Worm (Caenorhabditis elegans) whole organism, young adult: ENCODE results near the gene frpr-10.
A peak's percentile ranks its signal among the peaks of the same experiment; 100 is the strongest.

Source experiments
- B0035.1 ChIP-seq: sonication (generic microtip); optimal IDR thresholded peaks from 2 replicates; lab custom pipeline; 2016; ENCODE audit warnings: missing genetic modification characterization, mild to moderate bottlenecking, missing compliant biosample characterization, missing genotype, missing genetic modification reagents
- B0336.3 ChIP-seq: fragments of 200-800 bp; sonication (Bioruptor generic); IDR thresholded peaks from 2 replicates; pipeline ENCODE4 v1.3.6; 2022; ENCODE audit warnings: missing genetic modification characterization, missing compliant biosample characterization
- C17E4.6 ChIP-seq: fragments of 200-800 bp; sonication (Bioruptor generic); IDR thresholded peaks from 2 replicates; pipeline ENCODE4 v1.3.6; 2022; ENCODE audit warnings: missing genetic modification reagents, missing genetic modification characterization, missing compliant biosample characterization
- F33H1.4 ChIP-seq: fragments of 200-800 bp; sonication (Bioruptor generic); IDR thresholded peaks from 2 replicates; pipeline ENCODE4 v1.3.6; 2022; ENCODE audit warnings: missing genetic modification reagents, missing genetic modification characterization, missing compliant biosample characterization
- F37B4.10 ChIP-seq: fragments of 200-800 bp; sonication (Bioruptor generic); IDR thresholded peaks from 2 replicates; pipeline ENCODE4 v1.3.6; 2022; ENCODE audit warnings: missing genetic modification characterization, missing compliant biosample characterization
- F39B2.1 ChIP-seq: fragments of 200-800 bp; sonication (Bioruptor generic); IDR thresholded peaks from 2 replicates; pipeline ENCODE4 v1.3.6; 2022; ENCODE audit warnings: missing genetic modification reagents, missing genetic modification characterization, missing compliant biosample characterization
- F52B5.7 ChIP-seq: sonication (generic microtip); optimal IDR thresholded peaks from 2 replicates; lab custom pipeline; 2016; ENCODE audit warnings: mild to moderate bottlenecking, missing genetic modification characterization, missing compliant biosample characterization
- F55B11.4 ChIP-seq: sonication (generic microtip); optimal IDR thresholded peaks from 2 replicates; lab custom pipeline; 2016; ENCODE audit warnings: missing compliant biosample characterization, missing genetic modification characterization, borderline replicate concordance; ENCODE audit not compliant: insufficient read depth
- F57C9.4 ChIP-seq: sonication (generic microtip); optimal IDR thresholded peaks from 2 replicates; lab custom pipeline; 2017; ENCODE audit warnings: mild to moderate bottlenecking, missing genetic modification characterization, missing compliant biosample characterization
- K11D2.4 ChIP-seq: fragments of 200-800 bp; sonication (Bioruptor generic); IDR thresholded peaks from 2 replicates; pipeline ENCODE4 v1.3.6; 2022; ENCODE audit warnings: missing genetic modification reagents, missing genetic modification characterization, missing compliant biosample characterization
- T07F8.4 ChIP-seq: sonication (generic microtip); optimal IDR thresholded peaks from 2 replicates; lab custom pipeline; 2016; ENCODE audit warnings: mild to moderate bottlenecking, missing genetic modification characterization, moderate library complexity, missing compliant biosample characterization
- Y53G8AR.9 ChIP-seq: fragments of 200-800 bp; sonication (Bioruptor generic); conservative IDR thresholded peaks from 2 replicates; pipeline ENCODE4 v1.3.6; 2022; ENCODE audit warnings: missing genetic modification reagents, missing genetic modification characterization, missing compliant biosample characterization
- aptf-2 ChIP-seq: fragments of 200-800 bp; sonication (Bioruptor generic); conservative IDR thresholded peaks from 2 replicates; pipeline ENCODE4 v1.3.6; 2022; ENCODE audit warnings: missing genetic modification reagents, missing genetic modification characterization, missing compliant biosample characterization
- aptf-3 ChIP-seq: fragments of 200-800 bp; sonication (Bioruptor generic); IDR thresholded peaks from 2 replicates; pipeline ENCODE4 v1.3.6; 2022; ENCODE audit warnings: missing genetic modification characterization, missing compliant biosample characterization
- athp-1 ChIP-seq: sonication (generic microtip); optimal IDR thresholded peaks from 2 replicates; lab custom pipeline; 2017; ENCODE audit warnings: mild to moderate bottlenecking, missing genetic modification characterization, missing compliant biosample characterization
- attf-5 ChIP-seq: fragments of 200-800 bp; sonication (Bioruptor generic); optimal IDR thresholded peaks from 2 replicates; lab custom pipeline; 2018; ENCODE audit warnings: mild to moderate bottlenecking, missing genetic modification characterization, missing compliant biosample characterization
- attf-6 ChIP-seq: fragments of 200-800 bp; sonication (Bioruptor generic); IDR thresholded peaks from 2 replicates; pipeline ENCODE4 v1.3.6; 2022; ENCODE audit warnings: missing genetic modification reagents, missing genetic modification characterization, missing compliant biosample characterization
- bed-1 ChIP-seq: fragments of 200-800 bp; sonication (Bioruptor generic); IDR thresholded peaks from 2 replicates; pipeline ENCODE4 v1.3.6; 2022; ENCODE audit warnings: missing genetic modification reagents, missing genetic modification characterization, missing compliant biosample characterization
- bed-2 ChIP-seq: fragments of 200-800 bp; sonication (Bioruptor generic); IDR thresholded peaks from 2 replicates; pipeline ENCODE4 v1.3.6; 2022; ENCODE audit warnings: missing genetic modification reagents, missing genetic modification characterization, missing compliant biosample characterization
- cebp-1 ChIP-seq, 2 experiments: fragments of 200-800 bp in 1 of 2; sonication (Bioruptor generic) in 1 of 2; sonication (generic microtip) in 1 of 2; IDR thresholded peaks in 1 of 2; optimal IDR thresholded peaks in 1 of 2; 2 replicates each; pipeline versions ENCODE4 v1.3.6 to Lab custom; 2017 to 2022; ENCODE audit warnings: missing compliant biosample characterization in 2 of 2, missing genetic modification characterization in 2 of 2, mild to moderate bottlenecking in 1 of 2, missing genetic modification reagents in 1 of 2, moderate library complexity in 1 of 2
- ceh-100 ChIP-seq: fragments of 200-800 bp; sonication (Bioruptor generic); IDR thresholded peaks from 2 replicates; pipeline ENCODE4 v1.3.6; 2022; ENCODE audit warnings: missing genetic modification reagents, missing genetic modification characterization, missing compliant biosample characterization
- hmg-1.2 ChIP-seq: fragments of 200-800 bp; sonication (Bioruptor generic); IDR thresholded peaks from 2 replicates; pipeline ENCODE4 v1.3.6; 2022; ENCODE audit warnings: missing genetic modification reagents, missing genetic modification characterization, missing compliant biosample characterization
- lag-1 ChIP-seq: fragments of 200-800 bp; sonication (Bioruptor generic); IDR thresholded peaks from 2 replicates; pipeline ENCODE4 v1.3.6; 2022; ENCODE audit warnings: missing genetic modification reagents, missing genetic modification characterization, missing compliant biosample characterization
- let-526 ChIP-seq: fragments of 200-800 bp; sonication (Bioruptor generic); IDR thresholded peaks from 2 replicates; pipeline ENCODE4 v1.3.6; 2022; ENCODE audit warnings: missing genetic modification reagents, missing genetic modification characterization, missing compliant biosample characterization
- lin-35 ChIP-seq, 3 experiments: fragments of 150-350 bp in 2 of 3; sonication (generic microtip) in 1 of 3; optimal IDR thresholded peaks; 2 replicates each; lab custom pipeline; 2014 to 2018; ENCODE audit warnings: missing biosample characterization in 3 of 3, missing genetic modification characterization in 3 of 3, missing genetic modification reagents in 3 of 3
- lin-40 ChIP-seq: sonication (generic microtip); optimal IDR thresholded peaks from 2 replicates; lab custom pipeline; 2016; ENCODE audit warnings: missing genetic modification characterization, mild to moderate bottlenecking, missing compliant biosample characterization, missing genotype, missing genetic modification reagents
- lir-1 ChIP-seq: fragments of 200-800 bp; sonication (Bioruptor generic); conservative IDR thresholded peaks from 2 replicates; pipeline ENCODE4 v1.3.6; 2022; ENCODE audit warnings: missing genetic modification reagents, missing genetic modification characterization, missing compliant biosample characterization
- madf-3 ChIP-seq: fragments of 200-800 bp; sonication (Bioruptor generic); IDR thresholded peaks from 2 replicates; pipeline ENCODE4 v1.3.6; 2022; ENCODE audit warnings: missing genetic modification reagents, missing genetic modification characterization, missing compliant biosample characterization
- madf-8 ChIP-seq: fragments of 200-800 bp; sonication (Bioruptor generic); conservative IDR thresholded peaks from 2 replicates; pipeline ENCODE4 v1.3.6; 2022; ENCODE audit warnings: missing genetic modification reagents, missing genetic modification characterization, missing compliant biosample characterization
- mes-4 ChIP-seq: sonication (generic microtip); optimal IDR thresholded peaks from 2 replicates; lab custom pipeline; 2016; ENCODE audit warnings: missing genotype, missing genetic modification characterization, missing compliant biosample characterization
- nfyb-1 ChIP-seq: fragments of 200-800 bp; sonication (Bioruptor generic); IDR thresholded peaks from 2 replicates; pipeline ENCODE4 v1.3.6; 2022; ENCODE audit warnings: missing genetic modification reagents, missing genetic modification characterization, missing compliant biosample characterization
- nhr-120 ChIP-seq: fragments of 200-800 bp; sonication (Bioruptor generic); IDR thresholded peaks from 2 replicates; pipeline ENCODE4 v1.3.6; 2022; ENCODE audit warnings: missing genetic modification characterization, missing compliant biosample characterization
- nhr-179 ChIP-seq: sonication (generic microtip); optimal IDR thresholded peaks from 2 replicates; lab custom pipeline; 2016; ENCODE audit warnings: mild to moderate bottlenecking, missing genetic modification characterization, missing compliant biosample characterization
- nhr-27 ChIP-seq: fragments of 200-800 bp; sonication (Bioruptor generic); optimal IDR thresholded peaks from 2 replicates; lab custom pipeline; 2018; ENCODE audit warnings: mild to moderate bottlenecking, missing genetic modification characterization, moderate library complexity, missing compliant biosample characterization
- nhr-80 ChIP-seq: sonication (generic microtip); optimal IDR thresholded peaks from 2 replicates; lab custom pipeline; 2016; ENCODE audit warnings: missing genetic modification characterization, missing compliant biosample characterization
- rcor-1 ChIP-seq: fragments of 200-800 bp; sonication (Bioruptor generic); IDR thresholded peaks from 2 replicates; pipeline ENCODE4 v1.3.6; 2022; ENCODE audit warnings: missing genetic modification reagents, missing genetic modification characterization, missing compliant biosample characterization
- rec-8 ChIP-seq, 2 experiments: sonication (generic microtip); optimal IDR thresholded peaks; 2 replicates each; lab custom pipeline; 2016; ENCODE audit warnings: mild to moderate bottlenecking in 2 of 2, missing genetic modification characterization in 2 of 2, missing genetic modification reagents in 2 of 2, missing genotype in 2 of 2, missing biosample characterization in 1 of 2, missing compliant biosample characterization in 1 of 2, moderate library complexity in 1 of 2
- sea-2 ChIP-seq: fragments of 200-800 bp; sonication (Bioruptor generic); IDR thresholded peaks from 2 replicates; pipeline ENCODE4 v1.3.6; 2022; ENCODE audit warnings: missing genetic modification characterization, missing compliant biosample characterization
- somi-1 ChIP-seq: fragments of 200-800 bp; sonication (Bioruptor generic); optimal IDR thresholded peaks from 2 replicates; lab custom pipeline; 2018; ENCODE audit warnings: mild to moderate bottlenecking, missing genetic modification characterization, missing compliant biosample characterization
- tlf-1 ChIP-seq: fragments of 200-800 bp; sonication (Bioruptor generic); optimal IDR thresholded peaks from 2 replicates; lab custom pipeline; 2018; ENCODE audit warnings: mild to moderate bottlenecking, missing genetic modification characterization, missing compliant biosample characterization
- unc-130 ChIP-seq: sonication (generic microtip); optimal IDR thresholded peaks from 2 replicates; lab custom pipeline; 2016; ENCODE audit warnings: missing genetic modification reagents, missing genetic modification characterization, missing compliant biosample characterization
- unc-62 ChIP-seq: fragments of 150-350 bp; optimal IDR thresholded peaks from 2 replicates; lab custom pipeline; 2014; ENCODE audit warnings: missing biosample characterization, missing genetic modification reagents, missing genetic modification characterization

Gene frpr-10

ce11 chrIV:7920126-7920525 lies 37.5 kb upstream of the frpr-10 start, which contains the start of gene C49H3.16:
Gene C49H3.16, plus strand, starts transcription at chrIV:7920426.
- TF ChIP-seq bed-2 (GFP tag; lab: Robert Waterston, UW) (no peak), let-526 (GFP tag; lab: Robert Waterston, UW) (no peak), somi-1 (GFP tag; lab: Kevin White, UChicago) (no peak), rec-8 (tag; optimal IDR thresholded peaks at IDR 0.05; lab: Kevin White, UChicago) (no peak), F39B2.1 (GFP tag; lab: Robert Waterston, UW) (no peak), lin-35 (GFP tag; optimal IDR thresholded peaks at IDR 0.05; lab: Kevin White, UChicago) (no peak), cebp-1 (GFP tag; IDR thresholded peaks at IDR 0.05; lab: Robert Waterston, UW) (no peak), cebp-1 (tag; optimal IDR thresholded peaks at IDR 0.05; lab: Kevin White, UChicago) (no peak), madf-8 (GFP tag; lab: Robert Waterston, UW) (no peak), F33H1.4 (no peak), sea-2 (GFP tag; lab: Robert Waterston, UW) (no peak), madf-3 (no peak)

DNA sequence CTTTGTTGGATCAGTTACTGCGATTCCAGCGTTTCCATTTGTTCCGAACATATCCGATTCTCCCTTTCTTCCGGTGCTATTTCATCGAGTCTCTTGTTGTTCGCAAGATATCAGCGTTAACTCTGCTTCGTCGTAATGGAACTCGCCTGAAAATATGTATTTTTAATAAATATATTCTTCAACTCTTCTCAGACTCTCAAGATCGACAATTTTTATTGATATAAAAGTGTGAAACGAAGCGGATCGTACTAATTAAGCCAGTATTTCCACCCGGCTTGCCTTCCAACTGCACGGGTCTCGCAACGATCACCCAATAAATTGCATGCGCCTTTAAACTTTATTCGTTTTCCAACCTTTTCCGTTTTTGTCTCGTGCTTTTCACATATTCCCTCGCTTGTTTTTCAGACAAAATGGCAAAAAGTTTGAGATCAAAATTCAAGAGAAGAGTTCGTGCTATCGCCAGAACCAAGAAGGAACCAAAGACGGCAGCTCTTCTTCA lies 33.6 kb upstream of the frpr-10 start, which contains the start of the genes xpo-3 and C49H3.3:
TSS of gene xpo-3 (minus strand) at position 51 of the 499 bp plus-strand sequence.
TSS of gene C49H3.3 (plus strand) at position 369 of the 499 bp plus-strand sequence.
- TF ChIP-seq T07F8.4 (tag; lab: Kevin White, UChicago) (no peak), bed-1 (GFP tag; lab: Robert Waterston, UW) (no peak), B0035.1 (tag; lab: Kevin White, UChicago) (no peak), attf-5 (GFP tag; lab: Kevin White, UChicago) (peak; percentile 56), ceh-100 (no peak), cebp-1 (GFP tag; IDR thresholded peaks at IDR 0.05; lab: Robert Waterston, UW) (no peak), cebp-1 (tag; optimal IDR thresholded peaks at IDR 0.05; lab: Kevin White, UChicago) (peak; percentile 25), athp-1 (tag; lab: Kevin White, UChicago) (no peak), nhr-80 (tag; lab: Kevin White, UChicago) (peak; percentile 37), hmg-1.2 (peak; percentile 17; the same call in 1 of the 2 replicates), F33H1.4 (peak; percentile 74)

DNA sequence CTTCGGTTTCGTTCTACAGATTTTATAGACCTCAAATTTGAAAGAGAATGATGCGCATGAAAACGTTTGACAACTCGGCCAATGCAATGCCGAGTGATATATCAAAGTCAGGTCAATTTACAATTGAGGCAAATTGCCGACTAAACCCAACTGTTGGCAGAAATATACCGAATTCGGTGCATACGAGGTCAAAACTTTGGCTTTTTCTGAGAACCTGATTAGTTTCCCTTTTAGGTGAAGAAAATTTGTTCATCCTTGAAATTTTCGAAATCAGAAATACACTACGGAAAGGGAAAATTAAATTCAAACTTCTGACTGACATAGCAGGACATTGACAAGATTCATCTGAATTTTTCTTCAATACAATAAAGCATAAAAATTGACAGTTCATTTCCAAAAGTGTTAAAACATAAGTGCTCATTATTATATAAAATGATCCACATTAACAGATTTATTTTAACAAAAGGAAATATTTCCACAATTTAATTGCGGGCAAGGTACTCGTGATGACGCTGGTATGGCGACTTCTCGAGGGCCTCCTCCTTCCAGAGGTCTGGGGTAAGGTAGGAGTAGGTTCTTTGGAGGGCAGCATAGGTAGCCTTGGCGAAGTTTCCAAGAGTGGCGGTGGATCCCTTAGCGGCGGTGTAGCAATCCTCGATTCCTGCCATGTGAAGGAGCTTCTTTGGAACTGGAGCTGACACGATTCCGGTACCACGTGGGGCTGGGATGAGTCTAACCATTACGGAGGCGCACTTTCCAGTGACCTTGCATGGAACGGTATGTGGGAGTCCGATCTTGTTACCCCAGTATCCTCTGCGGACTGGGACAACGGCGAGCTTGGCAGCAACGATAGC lies 32.4 kb upstream of the frpr-10 start:
- TF ChIP-seq tlf-1 (GFP tag; lab: Kevin White, UChicago) (peak; percentile 58), F37B4.10 (GFP tag; lab: Robert Waterston, UW) (no peak), F55B11.4 (tag; lab: Kevin White, UChicago) (no peak), nhr-27 (tag; lab: Kevin White, UChicago) (no peak), attf-5 (GFP tag; lab: Kevin White, UChicago) (no peak), mes-4 (tag; lab: Kevin White, UChicago) (no peak), lir-1 (GFP tag; lab: Robert Waterston, UW) (no peak), B0336.3 (GFP tag; lab: Robert Waterston, UW) (peak; percentile 80), C17E4.6 (GFP tag; lab: Robert Waterston, UW) (no peak), lin-40 (tag; lab: Kevin White, UChicago) (no peak), unc-130 (GFP tag; lab: Kevin White, UChicago) (peak; percentile 43), nfyb-1 (GFP tag; lab: Robert Waterston, UW) (no peak), aptf-2 (GFP tag; lab: Robert Waterston, UW) (no peak), aptf-3 (GFP tag; lab: Robert Waterston, UW) (0 out of 2 replicates have a peak, but pooled peaks have one; percentile 65), lag-1 (no peak), K11D2.4 (GFP tag; lab: Robert Waterston, UW) (no peak), nhr-179 (no peak), attf-6 (peak; percentile 57; the same call in 1 of the 2 replicates), F57C9.4 (no peak), unc-62 (GFP tag; lab: Kevin White, UChicago) (no peak), nhr-120 (GFP tag; lab: Robert Waterston, UW) (no peak), rcor-1 (GFP tag; lab: Robert Waterston, UW) (0 out of 2 replicates have a peak, but pooled peaks have one; percentile 53), F52B5.7 (tag; lab: Kevin White, UChicago) (peak; percentile 18), Y53G8AR.9 (GFP tag; lab: Robert Waterston, UW) (peak; percentile 62; the same call in 1 of the 2 replicates), T07F8.4 (tag; lab: Kevin White, UChicago) (no peak), ceh-100 (peak; percentile 29; the same call in 1 of the 2 replicates)
